Worm (Caenorhabditis elegans): Measurements from ENCODE around the gene nhr-134.
A peak's percentile ranks its signal among the peaks of the same experiment; 100 is the strongest.

- no peak for TF ChIP-seq daf-19 (GFP tag; conservative IDR thresholded peaks at IDR 0.05)
- TF ChIP-seq aha-1 (tag), result peak; percentile 91
- TF ChIP-seq egl-27 (tag; optimal IDR thresholded peaks at IDR 0.05), result no peak
- TF ChIP-seq spr-1 (tag; optimal IDR thresholded peaks at IDR 0.05), result no peak
- no peak for TF ChIP-seq aly-2 (tag; optimal IDR thresholded peaks at IDR 0.05)
- TF ChIP-seq ama-1 (optimal IDR thresholded peaks at IDR 0.05), result no peak
- no peak for TF ChIP-seq zag-1 (tag; optimal IDR thresholded peaks at IDR 0.05)
Observed at ce11 chrV:2216927-2217326, 14.1 kb upstream of the nhr-134 start.

Data from whole organism, L4 larva.